Fruit fly (Drosophila melanogaster) whole organism, embryonic: Measurements from ENCODE around the gene CG14507.

ENCODE experiments used
- Aef1 ChIP-seq: fragments of 200-800 bp; sonication (Bioruptor generic); IDR thresholded peaks from 3 replicates; pipeline ENCODE4 v1.3.6; 2022; ENCODE audit warnings: missing biosample characterization, missing genetic modification characterization
- Atf-2 ChIP-seq: fragments of 200-800 bp; sonication (Bioruptor generic); optimal IDR thresholded peaks from 2 replicates; lab custom pipeline; 2016; ENCODE audit warnings: missing biosample characterization, missing genetic modification characterization
- BEAF-32 ChIP-seq: fragments of 200-800 bp; sonication (Bioruptor generic); optimal IDR thresholded peaks from 3 replicates; lab custom pipeline; 2017; ENCODE audit warnings: missing biosample characterization, missing genetic modification characterization, mild to moderate bottlenecking, moderate library complexity, missing genetic modification reagents
- C15 ChIP-seq: fragments of 200-800 bp; sonication (Bioruptor generic); IDR thresholded peaks from 3 replicates; pipeline ENCODE4 v1.3.6; 2022; ENCODE audit warnings: missing biosample characterization, missing genetic modification characterization
- CG10321 ChIP-seq: fragments of 200-800 bp; sonication (Bioruptor generic); IDR thresholded peaks from 2 replicates; pipeline ENCODE4 v1.3.6; 2022; ENCODE audit warnings: missing biosample characterization, missing genetic modification characterization
- CG10366 ChIP-seq: fragments of 200-800 bp; sonication (Bioruptor generic); IDR thresholded peaks from 2 replicates; pipeline ENCODE4 v1.3.6; 2022; ENCODE audit warnings: missing biosample characterization, missing genetic modification characterization
- CG10565 ChIP-seq: fragments of 200-800 bp; sonication (Bioruptor generic); optimal IDR thresholded peaks from 3 replicates; lab custom pipeline; 2016; ENCODE audit warnings: missing biosample characterization, mild to moderate bottlenecking, missing genetic modification characterization
- CG12942 ChIP-seq: fragments of 200-800 bp; sonication (Bioruptor generic); optimal IDR thresholded peaks from 3 replicates; lab custom pipeline; 2016; ENCODE audit warnings: missing biosample characterization, missing genetic modification characterization
- CG13296 ChIP-seq: fragments of 200-800 bp; sonication (Bioruptor generic); optimal IDR thresholded peaks from 3 replicates; lab custom pipeline; 2018; ENCODE audit warnings: missing biosample characterization, mild to moderate bottlenecking, missing genetic modification characterization
- CG14050 ChIP-seq: fragments of 200-800 bp; sonication (Bioruptor generic); IDR thresholded peaks from 3 replicates; pipeline ENCODE4 v1.3.6; 2022; ENCODE audit warnings: missing biosample characterization, missing genetic modification characterization
- CG1529 ChIP-seq: fragments of 200-800 bp; sonication (Bioruptor generic); optimal IDR thresholded peaks from 3 replicates; lab custom pipeline; 2018; ENCODE audit warnings: missing biosample characterization, missing genetic modification characterization
- CG16815 ChIP-seq: fragments of 200-800 bp; sonication (Bioruptor generic); optimal IDR thresholded peaks from 3 replicates; lab custom pipeline; 2017; ENCODE audit warnings: missing biosample characterization, mild to moderate bottlenecking, missing genetic modification characterization
- CG17359 ChIP-seq: fragments of 200-800 bp; sonication (Bioruptor generic); optimal IDR thresholded peaks from 3 replicates; lab custom pipeline; 2018; ENCODE audit warnings: missing biosample characterization, mild to moderate bottlenecking, missing genetic modification characterization, moderate library complexity
- CG17385 ChIP-seq: fragments of 200-800 bp; sonication (Bioruptor generic); optimal IDR thresholded peaks from 3 replicates; lab custom pipeline; 2018; ENCODE audit warnings: missing biosample characterization, mild to moderate bottlenecking, missing genetic modification characterization
- CG17829 ChIP-seq: fragments of 200-800 bp; optimal IDR thresholded peaks from 2 replicates; lab custom pipeline; 2019; ENCODE audit warnings: missing biosample characterization, mild to moderate bottlenecking, missing genetic modification characterization, moderate library complexity
- CG2120 ChIP-seq: fragments of 200-800 bp; sonication (Bioruptor generic); optimal IDR thresholded peaks from 3 replicates; lab custom pipeline; 2016; ENCODE audit warnings: missing biosample characterization, missing genetic modification characterization
- CG30020 ChIP-seq: fragments of 200-800 bp; optimal IDR thresholded peaks from 2 replicates; lab custom pipeline; 2019; ENCODE audit warnings: missing biosample characterization, mild to moderate bottlenecking, missing genetic modification characterization, moderate library complexity
- CG31388 ChIP-seq: fragments of 200-800 bp; sonication (Bioruptor generic); optimal IDR thresholded peaks from 2 replicates; lab custom pipeline; 2016; ENCODE audit warnings: missing biosample characterization, missing genetic modification characterization
- CG3407 ChIP-seq: fragments of 200-800 bp; sonication (Bioruptor generic); optimal IDR thresholded peaks from 2 replicates; lab custom pipeline; 2018; ENCODE audit warnings: missing biosample characterization, mild to moderate bottlenecking, missing genetic modification characterization
- CG3838 ChIP-seq: fragments of 200-800 bp; sonication (Bioruptor generic); optimal IDR thresholded peaks from 3 replicates; lab custom pipeline; 2016; ENCODE audit warnings: missing biosample characterization, missing genetic modification characterization
- CG6813 ChIP-seq: fragments of 200-800 bp; sonication (Bioruptor generic); optimal IDR thresholded peaks from 2 replicates; lab custom pipeline; 2017; ENCODE audit warnings: missing biosample characterization, missing genetic modification characterization, mild to moderate bottlenecking, moderate library complexity, missing genetic modification reagents
- CG9215 ChIP-seq: fragments of 200-800 bp; sonication (Bioruptor generic); IDR thresholded peaks from 2 replicates; pipeline ENCODE4 v1.3.6; 2022; ENCODE audit warnings: missing biosample characterization, missing genetic modification characterization
- CG9727 ChIP-seq: fragments of 200-800 bp; sonication (Bioruptor generic); optimal IDR thresholded peaks from 3 replicates; lab custom pipeline; 2017; ENCODE audit warnings: missing biosample characterization, mild to moderate bottlenecking, missing genetic modification characterization
- Dip3 ChIP-seq: fragments of 200-800 bp; sonication (Bioruptor generic); optimal IDR thresholded peaks from 3 replicates; lab custom pipeline; 2016; ENCODE audit warnings: missing biosample characterization, missing genetic modification characterization
- Drgx ChIP-seq: fragments of 200-800 bp; sonication (Bioruptor generic); IDR thresholded peaks from 2 replicates; pipeline ENCODE4 v1.3.6; 2022; ENCODE audit warnings: missing biosample characterization, missing genetic modification characterization
- Eip74EF ChIP-seq, 2 experiments: fragments of 200-800 bp in 1 of 2; fragments of >200 bp in 1 of 2; sonication (Bioruptor generic) in 1 of 2; optimal IDR thresholded peaks; 2 replicates each; lab custom pipeline; 2017 to 2019; ENCODE audit warnings: missing biosample characterization in 2 of 2, missing genetic modification characterization in 2 of 2, mild to moderate bottlenecking in 1 of 2, moderate library complexity in 1 of 2
- GATAe ChIP-seq: fragments of 200-800 bp; sonication (Bioruptor generic); conservative IDR thresholded peaks from 2 replicates; pipeline ENCODE4 v1.3.6; 2022; ENCODE audit warnings: missing biosample characterization, missing genetic modification characterization
- Hr39 ChIP-seq: fragments of >200 bp; optimal IDR thresholded peaks from 2 replicates; lab custom pipeline; 2017
- Lim3 ChIP-seq: fragments of 200-800 bp; sonication (Bioruptor generic); IDR thresholded peaks from 2 replicates; pipeline ENCODE4 v1.3.6; 2022; ENCODE audit warnings: missing biosample characterization, missing genetic modification characterization
- NfI ChIP-seq: fragments of 200-800 bp; sonication (Bioruptor generic); optimal IDR thresholded peaks from 3 replicates; lab custom pipeline; 2018; ENCODE audit warnings: missing biosample characterization, mild to moderate bottlenecking, missing genetic modification characterization, moderate library complexity
- Oaz ChIP-seq: fragments of 200-800 bp; sonication (Bioruptor generic); IDR thresholded peaks from 2 replicates; pipeline ENCODE4 v1.3.6; 2022; ENCODE audit warnings: missing biosample characterization, missing genetic modification characterization
- Oli ChIP-seq: fragments of 200-800 bp; sonication (Bioruptor generic); optimal IDR thresholded peaks from 2 replicates; lab custom pipeline; 2018; ENCODE audit warnings: missing biosample characterization, mild to moderate bottlenecking, missing genetic modification characterization, moderate library complexity
- Xbp1 ChIP-seq: fragments of 200-800 bp; sonication (Bioruptor generic); optimal IDR thresholded peaks from 3 replicates; lab custom pipeline; 2016; ENCODE audit warnings: missing biosample characterization, mild to moderate bottlenecking, missing genetic modification characterization
- crp ChIP-seq, 2 experiments: fragments of 200-800 bp; sonication (Bioruptor generic); optimal IDR thresholded peaks; 2 replicates in 1 of 2; 3 replicates in 1 of 2; lab custom pipeline; 2017; ENCODE audit warnings: missing biosample characterization in 2 of 2, missing genetic modification characterization in 2 of 2, mild to moderate bottlenecking in 1 of 2, moderate library complexity in 1 of 2
- cwo ChIP-seq: fragments of 200-800 bp; sonication (Bioruptor generic); optimal IDR thresholded peaks from 3 replicates; lab custom pipeline; 2017; ENCODE audit warnings: missing biosample characterization, missing genetic modification characterization, mild to moderate bottlenecking, moderate library complexity, missing genetic modification reagents
- da ChIP-seq: fragments of 200-800 bp; sonication (Bioruptor generic); optimal IDR thresholded peaks from 2 replicates; lab custom pipeline; 2016; ENCODE audit warnings: missing biosample characterization, missing genetic modification characterization
- eyg ChIP-seq: fragments of 200-800 bp; sonication (Bioruptor generic); optimal IDR thresholded peaks from 3 replicates; lab custom pipeline; 2016; ENCODE audit warnings: missing biosample characterization, missing genetic modification characterization
- gem ChIP-seq: fragments of 200-800 bp; sonication (Bioruptor generic); optimal IDR thresholded peaks from 2 replicates; lab custom pipeline; 2019; ENCODE audit warnings: missing biosample characterization, mild to moderate bottlenecking, missing genetic modification characterization, moderate library complexity
- h ChIP-seq: fragments of >200 bp; optimal IDR thresholded peaks from 2 replicates; lab custom pipeline; 2017
- pita ChIP-seq: fragments of 200-800 bp; sonication (Bioruptor generic); optimal IDR thresholded peaks from 2 replicates; lab custom pipeline; 2017; ENCODE audit warnings: missing biosample characterization, mild to moderate bottlenecking, missing genetic modification characterization
- repo ChIP-seq: fragments of 200-800 bp; sonication (Bioruptor generic); optimal IDR thresholded peaks from 2 replicates; lab custom pipeline; 2016; ENCODE audit warnings: missing biosample characterization, missing genetic modification characterization
- seq ChIP-seq: fragments of 200-800 bp; sonication (Bioruptor generic); IDR thresholded peaks from 2 replicates; pipeline ENCODE4 v1.3.6; 2022; ENCODE audit warnings: missing biosample characterization, missing genetic modification characterization
- slp2 ChIP-seq: fragments of 200-800 bp; sonication (Bioruptor generic); optimal IDR thresholded peaks from 2 replicates; lab custom pipeline; 2016; ENCODE audit warnings: missing biosample characterization, missing genetic modification characterization
- sqz ChIP-seq: fragments of 200-800 bp; sonication (Bioruptor generic); optimal IDR thresholded peaks from 3 replicates; lab custom pipeline; 2018; ENCODE audit warnings: missing biosample characterization, mild to moderate bottlenecking, missing genetic modification characterization
- stc ChIP-seq: fragments of 200-800 bp; sonication (Bioruptor generic); IDR thresholded peaks from 2 replicates; pipeline ENCODE4 v1.3.6; 2022; ENCODE audit warnings: missing biosample characterization, missing genetic modification characterization
- trh ChIP-seq: fragments of 200-800 bp; sonication (Bioruptor generic); optimal IDR thresholded peaks from 2 replicates; lab custom pipeline; 2016; ENCODE audit warnings: missing biosample characterization, missing genetic modification characterization
- twi ChIP-seq: fragments of 200-800 bp; optimal IDR thresholded peaks from 2 replicates; lab custom pipeline; 2019; ENCODE audit warnings: missing biosample characterization, mild to moderate bottlenecking, missing genetic modification characterization, moderate library complexity
- vvl ChIP-seq: fragments of 200-800 bp; sonication (Bioruptor generic); IDR thresholded peaks from 2 replicates; pipeline ENCODE4 v1.3.6; 2022; ENCODE audit warnings: missing biosample characterization, missing genetic modification characterization
- zen ChIP-seq: fragments of 200-800 bp; sonication (Bioruptor generic); optimal IDR thresholded peaks from 3 replicates; lab custom pipeline; 2018; ENCODE audit warnings: missing biosample characterization, mild to moderate bottlenecking, missing genetic modification characterization, moderate library complexity
- zfh2 ChIP-seq: fragments of 200-800 bp; sonication (Bioruptor generic); optimal IDR thresholded peaks from 2 replicates; lab custom pipeline; 2016; ENCODE audit warnings: missing biosample characterization, missing genetic modification characterization

The CG14507 gene

DNA sequence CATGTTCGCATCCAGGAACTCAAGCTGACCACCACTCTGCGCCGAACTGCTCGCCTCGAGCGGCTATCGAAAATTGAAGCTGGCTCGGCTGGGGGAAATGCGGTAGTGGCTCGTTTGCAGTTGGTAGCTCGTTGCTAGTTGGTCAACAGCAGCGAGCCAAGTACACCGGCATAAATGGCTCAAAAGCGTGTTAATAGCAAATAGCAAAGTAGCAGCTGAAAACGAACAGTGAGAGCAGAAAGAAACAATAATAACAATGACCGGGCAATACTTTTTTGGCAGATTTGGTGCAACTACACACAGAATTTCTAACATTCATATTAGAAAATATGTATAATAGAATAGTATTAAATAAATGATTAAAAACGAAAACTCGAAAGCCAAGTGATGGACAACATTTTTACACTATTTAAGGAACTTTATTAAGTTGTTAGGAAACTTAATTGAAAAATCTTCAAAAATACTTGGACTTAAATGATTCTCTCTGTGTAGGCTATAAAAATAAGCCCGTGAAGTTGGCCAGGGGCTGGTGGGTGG, at the start of gene CG14507:
CG14507 (minus strand) TSS at position 51 of the 537 bp plus-strand sequence.
- TF ChIP-seq Drgx (GFP tag; lab: Robert Waterston, UW) = peak; percentile 8; the same call in 1 of the 2 replicates
- no peak for TF ChIP-seq CG30020 (tag; lab: Kevin White, UChicago)
- TF ChIP-seq Lim3 = no peak

dm6 chr3R:29277009-29277408, 49.5 kb upstream of the CG14507 start:
- no peak for TF ChIP-seq cwo (GFP tag; lab: Kevin White, UChicago)
- no peak for TF ChIP-seq Dip3 (GFP tag; lab: Kevin White, UChicago)
- no peak for TF ChIP-seq h (lab: Kevin White, UChicago)
- TF ChIP-seq CG10366 (GFP tag; lab: Robert Waterston, UW) = no peak
- TF ChIP-seq pita (GFP tag; lab: Kevin White, UChicago) = no peak
- TF ChIP-seq CG16815 = peak; percentile 25
- TF ChIP-seq zen (tag; lab: Kevin White, UChicago) = peak; percentile 47
- TF ChIP-seq da (GFP tag; lab: Kevin White, UChicago) = no peak
- TF ChIP-seq stc = no peak
- TF ChIP-seq sqz (GFP tag; lab: Kevin White, UChicago) = no peak
- TF ChIP-seq CG3407 (GFP tag; lab: Kevin White, UChicago) = no peak
- no peak for TF ChIP-seq CG3838
- no peak for TF ChIP-seq slp2 (GFP tag; lab: Kevin White, UChicago)
- no peak for TF ChIP-seq zfh2 (GFP tag; lab: Kevin White, UChicago)
- no peak for TF ChIP-seq trh
- no peak for TF ChIP-seq CG10321
- TF ChIP-seq CG17385 (GFP tag; lab: Kevin White, UChicago) = no peak
- no peak for TF ChIP-seq C15 (GFP tag; lab: Robert Waterston, UW)
- no peak for TF ChIP-seq BEAF-32
- no peak for TF ChIP-seq CG13296 (GFP tag; lab: Kevin White, UChicago)
- no peak for TF ChIP-seq CG6813 (GFP tag; lab: Kevin White, UChicago)
- peak; percentile 27 for TF ChIP-seq Oli
- TF ChIP-seq Xbp1 = peak; percentile 46
- no peak for TF ChIP-seq CG14050 (GFP tag; lab: Robert Waterston, UW)
- no peak for TF ChIP-seq repo (GFP tag; lab: Kevin White, UChicago)
- TF ChIP-seq CG12942 = no peak
- peak; percentile 54 for TF ChIP-seq gem (tag; lab: Kevin White, UChicago)
- no peak for TF ChIP-seq seq (GFP tag; lab: Robert Waterston, UW)
- no peak for TF ChIP-seq eyg (GFP tag; lab: Kevin White, UChicago)
- TF ChIP-seq Oaz (GFP tag; lab: Robert Waterston, UW) = no peak
- peak; percentile 38; the same call in 1 of the 2 replicates for TF ChIP-seq vvl (GFP tag; lab: Robert Waterston, UW)
- no peak for TF ChIP-seq Aef1 (GFP tag; lab: Robert Waterston, UW)
- TF ChIP-seq CG9727 (GFP tag; lab: Kevin White, UChicago) = peak; percentile 40
- no peak for TF ChIP-seq Hr39
- TF ChIP-seq CG17829 (tag; lab: Kevin White, UChicago) = peak; percentile 51
- no peak for TF ChIP-seq CG10565
- no peak for TF ChIP-seq CG17359 (tag; lab: Kevin White, UChicago)
- TF ChIP-seq Lim3 = no peak
- TF ChIP-seq crp (GFP tag; optimal IDR thresholded peaks at IDR 0.05; lab: Kevin White, UChicago) = no peak
- TF ChIP-seq twi = peak; percentile 4
- TF ChIP-seq CG9215 (GFP tag; lab: Robert Waterston, UW) = no peak
- no peak for TF ChIP-seq GATAe
- no peak for TF ChIP-seq CG2120
- no peak for TF ChIP-seq NfI (GFP tag; lab: Kevin White, UChicago)
- TF ChIP-seq Atf-2 = peak; percentile 47
- no peak for TF ChIP-seq CG1529 (GFP tag; lab: Kevin White, UChicago)
- TF ChIP-seq CG31388 = no peak
- TF ChIP-seq Eip74EF (GFP tag; optimal IDR thresholded peaks at IDR 0.05; lab: Kevin White, UChicago) = no peak
